Fruit fly (Drosophila melanogaster): ENCODE results near the gene CG8281.

DNA sequence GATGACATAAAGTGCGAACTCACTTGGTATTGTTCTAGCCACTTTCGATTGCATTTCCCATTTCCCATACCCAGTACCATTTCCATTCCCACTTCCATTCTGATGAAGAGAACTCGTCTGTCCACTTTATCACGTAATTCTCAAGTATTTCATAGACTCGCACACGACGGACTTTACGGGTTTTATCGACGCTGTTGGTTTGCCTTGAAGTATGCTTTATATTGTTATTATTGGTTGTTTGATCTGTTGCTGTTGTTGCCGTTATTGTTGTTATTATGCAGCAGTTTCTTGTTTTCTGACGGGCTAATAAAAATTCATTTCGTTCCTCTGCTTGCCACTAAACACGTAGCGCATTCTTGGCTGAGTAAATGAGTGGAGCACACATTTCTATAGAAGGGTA is 40.3 kb downstream of the CG8281 start:
- TF ChIP-seq D1 (tag; optimal IDR thresholded peaks at IDR 0.05) (no peak), Pif1A (GFP tag; optimal IDR thresholded peaks at IDR 0.05) (no peak), CG32121 (GFP tag; IDR thresholded peaks at IDR 0.05) (no peak), Ets98B (GFP tag; IDR thresholded peaks at IDR 0.05) (no peak), Pif1B (GFP tag; optimal IDR thresholded peaks at IDR 0.05) (no peak)

Data from whole organism, pupa.